Fruit fly (Drosophila melanogaster) whole organism, prepupa: Measurements from ENCODE around the gene COX6AL2.

Source experiments
- CG10669 ChIP-seq: fragments of 200-800 bp; sonication (Bioruptor generic); optimal IDR thresholded peaks from 3 replicates; lab custom pipeline; 2018; ENCODE audit warnings: missing biosample characterization, mild to moderate bottlenecking, missing genetic modification characterization, moderate library complexity
- CG11902 ChIP-seq: fragments of 200-800 bp; sonication (Bioruptor generic); optimal IDR thresholded peaks from 3 replicates; lab custom pipeline; 2016; ENCODE audit warnings: missing biosample characterization, missing genetic modification characterization
- CG1621 ChIP-seq: fragments of 200-800 bp; sonication (Bioruptor generic); optimal IDR thresholded peaks from 3 replicates; lab custom pipeline; 2018; ENCODE audit warnings: missing biosample characterization, mild to moderate bottlenecking, missing genetic modification characterization
- CG16779 ChIP-seq: fragments of 200-800 bp; sonication (Bioruptor generic); optimal IDR thresholded peaks from 3 replicates; lab custom pipeline; 2017; ENCODE audit warnings: missing biosample characterization, mild to moderate bottlenecking, missing genetic modification characterization
- CG3032 ChIP-seq: fragments of 200-800 bp; optimal IDR thresholded peaks from 2 replicates; lab custom pipeline; 2019; ENCODE audit warnings: missing biosample characterization, mild to moderate bottlenecking, missing genetic modification characterization, moderate library complexity
- CG32006 ChIP-seq: fragments of 200-800 bp; sonication (Bioruptor generic); optimal IDR thresholded peaks from 3 replicates; lab custom pipeline; 2017; ENCODE audit warnings: missing biosample characterization, mild to moderate bottlenecking, missing genetic modification characterization
- CG6163 ChIP-seq: fragments of 200-800 bp; sonication (Bioruptor generic); IDR thresholded peaks from 3 replicates; pipeline ENCODE4 v1.3.6; 2022; ENCODE audit warnings: missing biosample characterization, missing genetic modification characterization
- CG6792 ChIP-seq: fragments of 200-800 bp; sonication (Bioruptor generic); optimal IDR thresholded peaks from 3 replicates; lab custom pipeline; 2016; ENCODE audit warnings: missing biosample characterization, missing genetic modification characterization
- CG7368 ChIP-seq: fragments of 200-800 bp; sonication (Bioruptor generic); optimal IDR thresholded peaks from 3 replicates; lab custom pipeline; 2016; ENCODE audit warnings: missing biosample characterization, missing genetic modification characterization
- CG8319 ChIP-seq: fragments of 200-800 bp; sonication (Bioruptor generic); optimal IDR thresholded peaks from 3 replicates; lab custom pipeline; 2016; ENCODE audit warnings: missing biosample characterization, missing genetic modification characterization
- Eip75B ChIP-seq: fragments of 200-800 bp; sonication (Bioruptor generic); optimal IDR thresholded peaks from 3 replicates; lab custom pipeline; 2016; ENCODE audit warnings: missing biosample characterization, missing genetic modification characterization
- Eip78C ChIP-seq: fragments of 200-800 bp; sonication (Bioruptor generic); peaks from one replicate; lab custom pipeline; 2016; ENCODE audit warnings: missing biosample characterization, missing genetic modification characterization
- Ets96B ChIP-seq: fragments of 200-800 bp; optimal IDR thresholded peaks from 2 replicates; lab custom pipeline; 2019; ENCODE audit warnings: missing biosample characterization, mild to moderate bottlenecking, missing genetic modification characterization, moderate library complexity
- Gug ChIP-seq: fragments of 200-800 bp; sonication (Bioruptor generic); IDR thresholded peaks from 2 replicates; pipeline ENCODE4 v1.3.6; 2022; ENCODE audit warnings: missing biosample characterization, missing genetic modification characterization
- Hr38 ChIP-seq: sonication (Bioruptor generic); optimal IDR thresholded peaks from 2 replicates; lab custom pipeline; 2016; ENCODE audit warnings: missing biosample characterization, missing genetic modification characterization
- Hr39 ChIP-seq: fragments of 200-800 bp; sonication (Bioruptor generic); optimal IDR thresholded peaks from 2 replicates; lab custom pipeline; 2016; ENCODE audit warnings: missing biosample characterization, missing genetic modification characterization
- Hr4 ChIP-seq: fragments of 200-800 bp; sonication (Bioruptor generic); optimal IDR thresholded peaks from 3 replicates; lab custom pipeline; 2016; ENCODE audit warnings: missing biosample characterization, missing genetic modification characterization
- Met ChIP-seq: fragments of 200-800 bp; sonication (Bioruptor generic); optimal IDR thresholded peaks from 3 replicates; lab custom pipeline; 2016; ENCODE audit warnings: missing biosample characterization, missing genetic modification characterization
- OdsH ChIP-seq: fragments of 200-800 bp; sonication (Bioruptor generic); optimal IDR thresholded peaks from 3 replicates; lab custom pipeline; 2016; ENCODE audit warnings: missing biosample characterization, missing genetic modification characterization
- Smox ChIP-seq: fragments of 200-800 bp; sonication (Bioruptor generic); optimal IDR thresholded peaks from 3 replicates; lab custom pipeline; 2016; ENCODE audit warnings: missing biosample characterization, missing genetic modification characterization
- Sox102F ChIP-seq: fragments of 200-800 bp; sonication (Bioruptor generic); optimal IDR thresholded peaks from 2 replicates; lab custom pipeline; 2016; ENCODE audit warnings: missing biosample characterization, mild to moderate bottlenecking, missing genetic modification characterization
- Sox15 ChIP-seq: fragments of 200-800 bp; sonication (Bioruptor generic); optimal IDR thresholded peaks from 3 replicates; lab custom pipeline; 2016; ENCODE audit warnings: missing biosample characterization, missing genetic modification characterization
- cyc ChIP-seq: fragments of 200-800 bp; sonication (Bioruptor generic); optimal IDR thresholded peaks from 3 replicates; lab custom pipeline; 2016; ENCODE audit warnings: missing biosample characterization, missing genetic modification characterization
- dac ChIP-seq: fragments of 200-800 bp; sonication (Bioruptor generic); optimal IDR thresholded peaks from 2 replicates; lab custom pipeline; 2017; ENCODE audit warnings: missing biosample characterization, mild to moderate bottlenecking, missing genetic modification characterization
- dsx ChIP-seq: fragments of 200-800 bp; optimal IDR thresholded peaks from 3 replicates; lab custom pipeline; 2019; ENCODE audit warnings: missing biosample characterization, mild to moderate bottlenecking, missing genetic modification characterization, moderate library complexity; ENCODE audit not compliant: poor library complexity, severe bottlenecking
- eg ChIP-seq: fragments of 200-800 bp; sonication (Bioruptor generic); IDR thresholded peaks from 3 replicates; pipeline ENCODE4 v1.3.6; 2022; ENCODE audit warnings: missing biosample characterization, missing genetic modification characterization
- fd85E ChIP-seq: fragments of 200-800 bp; sonication (Bioruptor generic); optimal IDR thresholded peaks from 3 replicates; lab custom pipeline; 2016; ENCODE audit warnings: missing biosample characterization, missing genetic modification characterization
- fkh ChIP-seq: fragments of 200-800 bp; sonication (Bioruptor generic); optimal IDR thresholded peaks from 3 replicates; lab custom pipeline; 2017; ENCODE audit warnings: missing biosample characterization, mild to moderate bottlenecking, missing genetic modification characterization, moderate library complexity
- net ChIP-seq: fragments of 200-800 bp; sonication (Bioruptor generic); optimal IDR thresholded peaks from 3 replicates; lab custom pipeline; 2016; ENCODE audit warnings: missing biosample characterization, missing genetic modification characterization
- pdm3 ChIP-seq: fragments of 200-800 bp; sonication (Bioruptor generic); optimal IDR thresholded peaks from 3 replicates; lab custom pipeline; 2016; ENCODE audit warnings: missing biosample characterization, missing genetic modification characterization
- svp ChIP-seq: fragments of 200-800 bp; sonication (Bioruptor generic); peaks from one replicate; lab custom pipeline; 2016; ENCODE audit warnings: missing biosample characterization, missing genetic modification characterization
- topi ChIP-seq: fragments of 200-800 bp; sonication (Bioruptor generic); optimal IDR thresholded peaks from 3 replicates; lab custom pipeline; 2016; ENCODE audit warnings: missing biosample characterization, missing genetic modification characterization
- vri ChIP-seq: fragments of 200-800 bp; sonication (Bioruptor generic); optimal IDR thresholded peaks from 3 replicates; lab custom pipeline; 2016; ENCODE audit warnings: missing biosample characterization, mild to moderate bottlenecking, missing genetic modification characterization

COX6AL2 gene

DNA sequence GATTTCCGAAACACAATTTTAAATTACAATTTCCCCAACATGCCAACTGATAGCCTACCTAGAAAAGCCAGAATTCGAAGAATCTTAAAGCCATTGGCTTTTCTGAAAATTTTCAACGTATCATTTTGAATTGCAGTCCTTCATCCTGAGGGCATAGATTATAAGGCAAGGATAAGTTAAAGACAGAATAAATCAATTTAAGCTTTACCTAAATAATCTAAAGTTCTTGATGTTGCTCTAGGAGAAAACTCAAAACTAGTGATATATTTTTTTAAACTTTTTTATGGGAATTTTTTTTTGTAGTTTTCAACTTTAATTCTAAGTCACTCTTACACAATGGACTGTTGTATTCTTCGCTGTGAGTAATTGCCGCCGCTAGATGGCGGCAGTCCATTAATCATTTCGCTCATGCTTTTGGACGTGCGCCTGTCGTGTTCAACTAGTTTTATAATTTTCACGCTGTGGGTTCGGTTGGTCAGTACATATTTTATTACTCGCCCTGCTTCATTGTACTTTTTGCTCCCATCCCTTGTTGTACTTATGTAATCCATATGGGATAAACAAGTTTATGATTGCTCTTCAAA, at the start of gene COX6AL2:
Gene COX6AL2, minus strand, starts transcription at position 51 of the 584 bp plus-strand sequence.
- TF ChIP-seq CG32006 (no peak), fkh (no peak), cyc (GFP tag; lab: Kevin White, UChicago) (no peak), dsx (GFP tag; lab: Kevin White, UChicago) (no peak), Eip78C (GFP tag; lab: Kevin White, UChicago) (no peak), Sox15 (GFP tag; lab: Kevin White, UChicago) (no peak), eg (GFP tag; lab: Robert Waterston, UW) (no peak), CG7368 (GFP tag; lab: Kevin White, UChicago) (no peak), CG11902 (GFP tag; lab: Kevin White, UChicago) (no peak), topi (GFP tag; lab: Kevin White, UChicago) (no peak), pdm3 (no peak), Hr39 (GFP tag; lab: Kevin White, UChicago) (no peak), CG6792 (GFP tag; lab: Kevin White, UChicago) (no peak), Eip75B (GFP tag; lab: Kevin White, UChicago) (no peak), Met (no peak), fd85E (GFP tag; lab: Kevin White, UChicago) (no peak), svp (GFP tag; lab: Kevin White, UChicago) (no peak)

DNA sequence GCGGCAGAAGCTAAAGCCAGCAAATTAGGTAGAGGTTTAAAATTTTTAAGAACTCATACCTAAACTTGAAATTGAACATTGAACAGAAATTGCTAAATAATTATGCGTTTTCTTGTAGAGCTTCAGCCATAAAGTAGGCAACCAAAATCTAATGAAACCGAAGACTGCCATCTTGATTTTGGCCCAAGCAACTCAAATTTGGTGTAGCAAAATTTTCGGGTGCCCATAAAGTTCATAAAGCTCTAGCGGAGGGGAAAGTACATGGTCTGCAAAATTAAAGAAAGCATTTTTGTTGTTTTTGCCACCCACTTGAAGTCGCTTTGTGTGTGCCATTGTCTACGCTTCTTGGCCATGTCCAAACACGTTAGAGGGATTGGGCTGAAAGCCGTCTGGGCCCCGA, 43.1 kb upstream of the COX6AL2 start:
- TF ChIP-seq CG16779 (tag; lab: Kevin White, UChicago): no peak
- TF ChIP-seq Eip78C (GFP tag; lab: Kevin White, UChicago): peak; percentile 22
- TF ChIP-seq Gug (GFP tag; lab: Robert Waterston, UW): no peak
- TF ChIP-seq, all 60 proteins: peak for 1

DNA sequence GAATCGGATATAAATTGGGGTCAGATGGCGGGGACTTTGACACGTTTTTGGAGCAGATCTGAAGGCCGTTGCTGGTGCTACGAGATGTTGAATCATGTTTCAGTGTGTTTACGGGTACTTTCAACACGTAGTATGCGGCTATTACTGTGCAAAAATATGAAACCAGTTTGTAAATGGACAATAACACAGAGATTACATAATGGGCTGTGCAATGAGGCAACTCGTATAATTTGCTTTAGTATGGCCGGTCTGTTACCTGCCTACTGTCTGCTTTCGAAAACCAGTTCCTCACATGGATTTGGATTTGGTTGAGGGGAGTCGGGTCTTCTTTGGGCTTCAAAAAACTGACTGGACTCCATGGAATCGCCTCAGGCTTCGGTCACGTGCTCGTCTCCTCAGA, 38.4 kb upstream of the COX6AL2 start:
- no peak for TF ChIP-seq Smox
- no peak for TF ChIP-seq CG6163 (GFP tag; lab: Robert Waterston, UW)
- TF ChIP-seq Eip75B (GFP tag; lab: Kevin White, UChicago): peak; percentile 22
- TF ChIP-seq Ets96B: no peak
- no peak for TF ChIP-seq Sox102F (GFP tag; lab: Kevin White, UChicago)
- no peak for TF ChIP-seq CG3032
- no peak for TF ChIP-seq Sox15 (GFP tag; lab: Kevin White, UChicago)
- no peak for TF ChIP-seq CG11902 (GFP tag; lab: Kevin White, UChicago)
- peak; percentile 97 for TF ChIP-seq vri
- TF ChIP-seq CG1621 (tag; lab: Kevin White, UChicago): peak; percentile 1
- no peak for TF ChIP-seq OdsH (GFP tag; lab: Kevin White, UChicago)
- TF ChIP-seq fkh: no peak
- no peak for TF ChIP-seq CG8319 (GFP tag; lab: Kevin White, UChicago)
- TF ChIP-seq, all 60 proteins: peak for 3

DNA sequence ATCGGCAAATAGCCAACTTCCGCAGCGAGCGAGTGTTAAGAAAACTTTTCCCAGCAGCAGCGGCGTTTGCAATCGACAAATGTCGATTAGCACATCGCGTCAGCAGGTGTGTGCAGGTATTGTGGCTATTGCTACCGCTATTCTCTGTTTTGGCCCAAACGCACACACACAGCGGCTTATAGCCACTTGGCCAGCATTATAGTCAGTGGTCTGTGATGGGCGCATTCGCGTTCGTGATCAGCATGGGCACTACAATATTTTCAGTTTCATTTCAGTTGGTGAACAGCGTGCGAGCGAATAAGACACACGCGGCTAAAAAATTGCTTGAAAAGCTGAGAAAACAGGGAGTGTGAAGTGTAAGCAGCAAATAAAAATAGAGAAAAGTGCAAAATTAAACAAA, 36.4 kb upstream of the COX6AL2 start, which contains the start of gene CG6836:
Gene CG6836, plus strand, starts transcription at position 271 of the 400 bp plus-strand sequence.
- no peak for TF ChIP-seq net (GFP tag; lab: Kevin White, UChicago)
- peak; percentile 15; the same call in 1 of the 3 replicates for TF ChIP-seq CG6163 (GFP tag; lab: Robert Waterston, UW)
- TF ChIP-seq Hr39 (GFP tag; lab: Kevin White, UChicago): no peak
- TF ChIP-seq CG10669 (GFP tag; lab: Kevin White, UChicago): no peak
- TF ChIP-seq fkh: peak; percentile 1
- no peak for TF ChIP-seq dac (GFP tag; lab: Kevin White, UChicago)
- TF ChIP-seq Hr4 (GFP tag; lab: Kevin White, UChicago): no peak
- no peak for TF ChIP-seq CG16779 (tag; lab: Kevin White, UChicago)
- TF ChIP-seq Eip78C (GFP tag; lab: Kevin White, UChicago): peak; percentile 29
- no peak for TF ChIP-seq Met

DNA sequence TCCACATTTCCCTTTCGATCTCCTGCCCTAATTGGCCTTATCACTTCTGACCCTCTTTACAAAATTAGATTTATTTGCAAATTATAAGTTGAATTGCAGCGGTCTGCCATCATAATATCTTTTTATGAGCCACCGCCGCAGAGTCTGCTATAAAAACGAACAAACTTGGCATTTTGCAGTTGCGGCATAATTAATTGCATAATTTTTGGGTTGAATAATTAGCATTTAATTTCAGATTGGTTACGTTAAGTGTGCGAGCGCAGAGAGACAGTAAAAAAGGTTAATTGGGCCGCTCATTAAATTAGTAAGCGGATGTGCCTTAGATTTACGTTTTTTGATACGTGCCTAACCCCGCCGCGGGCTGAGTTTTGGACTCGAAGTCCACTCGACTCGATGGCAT, 35.2 kb upstream of the COX6AL2 start:
- TF ChIP-seq Hr38 (GFP tag; lab: Kevin White, UChicago): no peak
- TF ChIP-seq Ets96B: no peak
- no peak for TF ChIP-seq CG32006
- TF ChIP-seq CG11902 (GFP tag; lab: Kevin White, UChicago): no peak
- TF ChIP-seq CG6163 (GFP tag; lab: Robert Waterston, UW): 0 out of 3 replicates have a peak, but pooled peaks have one; percentile 20
